Worm (Caenorhabditis elegans) whole organism, young adult: ENCODE results near the gene math-25.

Experiments
- Y79H2A.3 ChIP-seq: fragments of 200-800 bp; sonication (Bioruptor generic); conservative IDR thresholded peaks from 2 replicates; pipeline ENCODE4 v1.3.6; 2022; ENCODE audit warnings: missing genetic modification reagents, missing genetic modification characterization, missing compliant biosample characterization
- dpl-1 ChIP-seq: fragments of 150-350 bp; optimal IDR thresholded peaks from 2 replicates; lab custom pipeline; 2014; ENCODE audit warnings: missing biosample characterization, missing genetic modification reagents, missing genetic modification characterization
- nfya-1 ChIP-seq: sonication (generic microtip); optimal IDR thresholded peaks from 2 replicates; lab custom pipeline; 2017; ENCODE audit warnings: antibody characterized with exemption, missing compliant biosample characterization, missing genetic modification characterization, borderline replicate concordance; ENCODE audit not compliant: insufficient read depth

ce11 chrII:1878663-1879062 lies 17.2 kb upstream of the math-25 start, which contains the start of gene math-16:
- TF ChIP-seq Y79H2A.3 (GFP tag; lab: Robert Waterston, UW) = no peak
- TF ChIP-seq nfya-1 (tag; lab: Kevin White, UChicago) = no peak
- no peak for TF ChIP-seq dpl-1 (GFP tag; lab: Kevin White, UChicago)
